Worm (Caenorhabditis elegans) whole organism, L3 larva: ENCODE measurements around the gene enri-1.

Experiments
- ZK546.5 ChIP-seq: sonication (generic microtip); optimal IDR thresholded peaks from 2 replicates; lab custom pipeline; 2017; ENCODE audit warnings: missing biosample characterization, missing genetic modification characterization
- aly-2 ChIP-seq: fragments of 150-350 bp; optimal IDR thresholded peaks from 2 replicates; lab custom pipeline; 2014; ENCODE audit warnings: missing biosample characterization, missing genetic modification characterization
- ama-1 ChIP-seq: fragments of 150-350 bp; optimal IDR thresholded peaks from 2 replicates; lab custom pipeline; 2018
- ceh-16 ChIP-seq: sonication (generic microtip); optimal IDR thresholded peaks from 2 replicates; lab custom pipeline; 2017; ENCODE audit warnings: missing biosample characterization, missing genetic modification characterization
- ceh-28 ChIP-seq: fragments of 150-350 bp; optimal IDR thresholded peaks from 2 replicates; lab custom pipeline; 2014; ENCODE audit warnings: missing biosample characterization, missing genetic modification reagents, missing genetic modification characterization
- ceh-82 ChIP-seq: fragments of 150-350 bp; optimal IDR thresholded peaks from 2 replicates; lab custom pipeline; 2014; ENCODE audit warnings: missing biosample characterization, missing genetic modification characterization
- ceh-9 ChIP-seq: sonication (generic microtip); optimal IDR thresholded peaks from 2 replicates; lab custom pipeline; 2018; ENCODE audit warnings: missing biosample characterization, missing genetic modification characterization
- daf-12 ChIP-seq: fragments of 150-350 bp; optimal IDR thresholded peaks from 2 replicates; lab custom pipeline; 2014; ENCODE audit warnings: missing biosample characterization, missing genetic modification reagents, missing genetic modification characterization
- egl-27 ChIP-seq: sonication (generic microtip); optimal IDR thresholded peaks from 4 replicates; lab custom pipeline; 2017; ENCODE audit warnings: missing biosample characterization, missing genetic modification reagents, missing genetic modification characterization
- egl-5 ChIP-seq: fragments of 150-350 bp; optimal IDR thresholded peaks from 2 replicates; lab custom pipeline; 2017; ENCODE audit warnings: missing biosample characterization, missing genetic modification reagents, missing genetic modification characterization, inconsistent platforms
- elt-2 ChIP-seq: sonication (generic microtip); optimal IDR thresholded peaks from 2 replicates; lab custom pipeline; 2016; ENCODE audit warnings: missing genetic modification reagents, mild to moderate bottlenecking, missing genetic modification characterization, missing compliant biosample characterization
- elt-3 ChIP-seq, 3 experiments: fragments of 150-350 bp in 1 of 3; sonication (generic microtip) in 2 of 3; optimal IDR thresholded peaks; 2 replicates in 2 of 3; 4 replicates in 1 of 3; lab custom pipeline; 2014 to 2017; ENCODE audit warnings: missing biosample characterization in 3 of 3, missing genetic modification characterization in 3 of 3
- fkh-10 ChIP-seq: sonication (generic microtip); optimal IDR thresholded peaks from 2 replicates; lab custom pipeline; 2017; ENCODE audit warnings: missing biosample characterization, missing genetic modification reagents, missing genetic modification characterization
- fkh-2 ChIP-seq: fragments of 150-350 bp; optimal IDR thresholded peaks from 2 replicates; lab custom pipeline; 2014; ENCODE audit warnings: missing biosample characterization, missing genetic modification reagents, missing genetic modification characterization
- fos-1 ChIP-seq: fragments of 150-350 bp; optimal IDR thresholded peaks from 2 replicates; lab custom pipeline; 2014; ENCODE audit warnings: missing biosample characterization, missing genetic modification characterization
- hmg-11 ChIP-seq: sonication (generic microtip); optimal IDR thresholded peaks from 2 replicates; lab custom pipeline; 2016; ENCODE audit warnings: missing genetic modification characterization, missing compliant biosample characterization
- lin-15B ChIP-seq: fragments of 150-350 bp; optimal IDR thresholded peaks from 2 replicates; lab custom pipeline; 2014; ENCODE audit warnings: missing biosample characterization, missing genetic modification characterization
- lin-39 ChIP-seq: fragments of 150-350 bp; optimal IDR thresholded peaks from 2 replicates; lab custom pipeline; 2018; ENCODE audit warnings: missing biosample characterization, missing genetic modification reagents, missing genetic modification characterization
- mdl-1 ChIP-seq: fragments of 150-350 bp; optimal IDR thresholded peaks from 2 replicates; lab custom pipeline; 2014; ENCODE audit warnings: missing biosample characterization, missing genetic modification characterization
- mml-1 ChIP-seq: fragments of 150-350 bp; sonication (generic microtip); optimal IDR thresholded peaks from 3 replicates; lab custom pipeline; 2014; ENCODE audit warnings: missing biosample characterization, missing genetic modification characterization
- nfya-1 ChIP-seq: sonication (generic microtip); optimal IDR thresholded peaks from 2 replicates; lab custom pipeline; 2017; ENCODE audit warnings: missing genetic modification characterization, mild to moderate bottlenecking, missing compliant biosample characterization, antibody characterized with exemption, moderate library complexity; ENCODE audit not compliant: insufficient read depth
- nhr-12 ChIP-seq: fragments of 150-350 bp; optimal IDR thresholded peaks from 2 replicates; lab custom pipeline; 2014; ENCODE audit warnings: missing biosample characterization, missing genetic modification characterization
- nhr-23 ChIP-seq: fragments of 150-350 bp; optimal IDR thresholded peaks from 2 replicates; lab custom pipeline; 2014; ENCODE audit warnings: missing biosample characterization, missing genetic modification reagents, missing genetic modification characterization
- nhr-25 ChIP-seq: sonication (generic microtip); optimal IDR thresholded peaks from 2 replicates; lab custom pipeline; 2017; ENCODE audit warnings: missing biosample characterization, missing genetic modification characterization
- nhr-43 ChIP-seq: sonication (generic microtip); optimal IDR thresholded peaks from 2 replicates; lab custom pipeline; 2016; ENCODE audit warnings: mild to moderate bottlenecking, missing genetic modification characterization, missing compliant biosample characterization; ENCODE audit not compliant: poor library complexity, severe bottlenecking
- nhr-67 ChIP-seq: fragments of 150-350 bp; optimal IDR thresholded peaks from 2 replicates; lab custom pipeline; 2014; ENCODE audit warnings: missing biosample characterization, missing genetic modification characterization
- nhr-76 ChIP-seq: fragments of 150-350 bp; sonication (generic microtip); optimal IDR thresholded peaks from 5 replicates; lab custom pipeline; 2014; ENCODE audit warnings: missing biosample characterization, missing genetic modification characterization
- nhr-77 ChIP-seq: fragments of 150-350 bp; optimal IDR thresholded peaks from 2 replicates; lab custom pipeline; 2014; ENCODE audit warnings: missing biosample characterization, missing genetic modification characterization
- pqm-1 ChIP-seq: fragments of 150-350 bp; optimal IDR thresholded peaks from 2 replicates; lab custom pipeline; 2017; ENCODE audit warnings: missing biosample characterization, missing genetic modification characterization, inconsistent platforms
- sea-2 ChIP-seq: fragments of 150-350 bp; sonication (generic microtip); optimal IDR thresholded peaks from 4 replicates; lab custom pipeline; 2014; ENCODE audit warnings: missing biosample characterization, missing genetic modification reagents, missing genetic modification characterization
- snpc-4 ChIP-seq: fragments of 150-350 bp; optimal IDR thresholded peaks from 2 replicates; lab custom pipeline; 2014; ENCODE audit warnings: missing biosample characterization, missing genetic modification characterization
- unc-62 ChIP-seq: fragments of 150-350 bp; sonication (generic microtip); optimal IDR thresholded peaks from 4 replicates; lab custom pipeline; 2014; ENCODE audit warnings: missing biosample characterization, missing genetic modification reagents, missing genetic modification characterization
- ztf-11 ChIP-seq: fragments of 150-350 bp; optimal IDR thresholded peaks from 2 replicates; lab custom pipeline; 2014; ENCODE audit warnings: missing biosample characterization, missing genetic modification characterization
- ztf-4 ChIP-seq: fragments of 150-350 bp; optimal IDR thresholded peaks from 2 replicates; lab custom pipeline; 2014; ENCODE audit warnings: missing biosample characterization, missing genetic modification characterization

Gene enri-1

ce11 chrII:2317883-2318357 is 23.5 kb downstream of the enri-1 start, which contains the start of the genes ZK1240.5 and ZK1240.9:
ZK1240.5 (minus strand) TSS chrII:2317933.
ZK1240.9 (plus strand) TSS chrII:2318189.
- TF ChIP-seq fkh-10 (GFP tag; lab: Kevin White, UChicago) = no peak
- TF ChIP-seq nfya-1 (tag; lab: Kevin White, UChicago) = no peak
- peak; percentile 74 for TF ChIP-seq elt-2 (tag; lab: Kevin White, UChicago)

DNA sequence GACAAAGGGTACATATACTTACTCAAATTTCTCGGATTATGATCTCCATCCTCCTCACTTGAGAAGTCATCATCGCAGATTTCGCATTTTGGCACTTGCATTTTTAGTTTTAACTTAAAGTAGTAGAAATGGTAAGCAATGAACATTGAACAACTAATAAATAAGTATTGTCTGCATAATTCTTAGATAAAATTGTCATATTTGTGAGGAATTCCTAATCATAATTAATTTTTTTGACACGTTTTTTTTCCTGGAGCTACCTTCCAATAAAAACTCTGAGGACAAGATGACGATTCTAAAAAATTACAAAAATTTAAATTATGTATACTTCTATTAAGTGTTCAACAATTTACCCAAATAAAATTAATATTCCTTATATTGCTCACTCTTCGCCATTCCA is 28.7 kb downstream of the enri-1 start, which contains the start of the genes trim-21 and B0281.1:
Gene trim-21 (minus strand): TSS at position 101 of the 400 bp plus-strand sequence.
Gene B0281.1 (plus strand): TSS at position 321 of the 400 bp plus-strand sequence.
- TF ChIP-seq nhr-77 (tag; lab: Kevin White, UChicago) (no peak), lin-39 (tag; lab: Kevin White, UChicago) (no peak), elt-3 (tag; optimal IDR thresholded peaks at IDR 0.05; lab: Kevin White, UChicago) (no peak), ztf-11 (tag; lab: Kevin White, UChicago) (no peak), ceh-9 (no peak), sea-2 (GFP tag; lab: Kevin White, UChicago) (no peak)

ce11 chrII:2306741-2307140 is 34.7 kb downstream of the enri-1 start, which contains the start of gene B0281.3:
B0281.3 (plus strand) TSS chrII:2307041.
- TF ChIP-seq nhr-77 (tag; lab: Kevin White, UChicago) (no peak), lin-15B (tag; lab: Kevin White, UChicago) (no peak), fos-1 (tag; lab: Kevin White, UChicago) (no peak), hmg-11 (tag; lab: Kevin White, UChicago) (no peak), nhr-25 (tag; lab: Kevin White, UChicago) (no peak), ceh-16 (tag; lab: Kevin White, UChicago) (no peak), elt-2 (tag; lab: Kevin White, UChicago) (no peak), ztf-11 (tag; lab: Kevin White, UChicago) (no peak), ceh-9 (no peak), egl-27 (tag; lab: Kevin White, UChicago) (no peak), aly-2 (no peak), snpc-4 (no peak), nhr-76 (tag; lab: Kevin White, UChicago) (no peak), unc-62 (GFP tag; lab: Kevin White, UChicago) (no peak), nhr-12 (tag; lab: Kevin White, UChicago) (no peak), lin-39 (tag; lab: Kevin White, UChicago) (no peak), ceh-28 (tag; lab: Kevin White, UChicago) (no peak), egl-5 (tag; lab: Kevin White, UChicago) (no peak), daf-12 (tag; lab: Kevin White, UChicago) (no peak), nhr-67 (tag; lab: Kevin White, UChicago) (no peak)

DNA sequence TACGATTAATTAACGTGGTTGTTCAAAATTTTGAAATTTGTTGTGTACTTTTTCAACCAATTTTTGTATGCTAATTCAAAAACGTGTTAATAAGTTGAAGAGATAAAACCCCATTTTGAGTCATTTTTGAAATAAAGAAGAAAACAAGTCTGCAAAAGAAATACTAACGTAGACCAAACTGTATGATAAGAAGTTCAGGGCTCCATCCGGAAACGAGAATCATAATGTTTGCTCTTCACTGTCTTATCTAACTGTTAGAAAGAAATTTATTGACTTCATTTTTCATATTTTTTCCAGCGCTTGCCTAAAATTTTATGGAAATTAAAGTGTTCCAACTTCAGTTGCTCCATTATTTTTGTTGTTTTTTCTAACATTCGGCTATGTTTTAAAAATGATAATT is 35.9 kb downstream of the enri-1 start:
- no peak for TF ChIP-seq nhr-23 (tag; lab: Kevin White, UChicago)
- peak; percentile 56 for TF ChIP-seq elt-2 (tag; lab: Kevin White, UChicago)
- peak; percentile 59 for TF ChIP-seq pqm-1 (tag; lab: Kevin White, UChicago)
- no peak for TF ChIP-seq ceh-16 (tag; lab: Kevin White, UChicago)
- TF ChIP-seq, all 47 proteins: peak for 2

DNA sequence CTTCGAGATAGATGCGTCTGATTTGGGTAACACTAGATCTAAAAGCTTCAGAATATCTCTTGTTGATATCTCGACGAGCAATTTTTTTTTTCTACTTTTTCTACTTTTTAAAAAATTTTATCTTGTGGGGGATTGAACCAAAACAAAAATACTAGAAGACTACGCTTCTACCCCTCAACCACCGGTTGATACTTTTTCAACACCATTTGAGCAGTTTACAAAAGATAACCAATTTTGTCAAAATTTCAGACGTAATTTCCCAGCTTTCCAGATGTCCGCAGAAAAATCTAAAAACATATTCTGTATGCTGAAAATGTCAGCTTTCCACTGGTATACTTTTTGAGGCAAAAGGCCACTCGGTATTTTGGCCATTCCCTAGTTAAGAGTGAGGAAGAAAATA is 36.8 kb downstream of the enri-1 start:
- no peak for TF ChIP-seq snpc-4
- no peak for TF ChIP-seq egl-27 (tag; lab: Kevin White, UChicago)

DNA sequence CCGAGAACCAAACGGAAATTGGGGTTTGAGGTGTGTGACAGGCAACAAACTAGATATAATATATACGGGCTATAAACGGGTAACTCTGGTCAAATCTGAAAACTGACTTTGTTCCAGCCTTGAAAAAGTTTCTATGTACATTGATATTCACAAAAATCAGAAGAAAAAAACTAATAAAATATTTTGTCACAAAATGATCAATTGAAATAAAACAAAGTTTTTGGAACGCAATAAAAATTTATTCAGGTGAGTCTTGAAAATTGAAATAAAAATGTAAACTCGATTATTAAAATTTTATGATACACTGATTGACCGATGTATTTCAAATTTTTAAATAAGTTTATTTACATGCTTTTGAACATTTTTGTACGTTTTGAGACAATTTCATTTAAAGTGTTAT is 39.1 kb downstream of the enri-1 start, which contains the start of gene B0281.6:
Gene B0281.6 (minus strand): TSS at position 101 of the 400 bp plus-strand sequence.
- no peak for TF ChIP-seq ceh-9
- TF ChIP-seq elt-3 (tag; optimal IDR thresholded peaks at IDR 0.05; lab: Kevin White, UChicago) = no peak
- no peak for TF ChIP-seq ama-1
- no peak for TF ChIP-seq pqm-1 (tag; lab: Kevin White, UChicago)
- TF ChIP-seq ztf-4 = no peak
- TF ChIP-seq nfya-1 (tag; lab: Kevin White, UChicago) = no peak
- TF ChIP-seq mdl-1 = no peak
- TF ChIP-seq ceh-28 (tag; lab: Kevin White, UChicago) = no peak
- TF ChIP-seq sea-2 (GFP tag; lab: Kevin White, UChicago) = no peak
- no peak for TF ChIP-seq nhr-43 (tag; lab: Kevin White, UChicago)
- no peak for TF ChIP-seq ceh-82 (tag; lab: Kevin White, UChicago)
- no peak for TF ChIP-seq lin-39 (tag; lab: Kevin White, UChicago)
- TF ChIP-seq mml-1 (tag; lab: Kevin White, UChicago) = no peak
- no peak for TF ChIP-seq nhr-77 (tag; lab: Kevin White, UChicago)
- TF ChIP-seq ZK546.5 (tag; lab: Kevin White, UChicago) = no peak
- no peak for TF ChIP-seq lin-15B (tag; lab: Kevin White, UChicago)
- no peak for TF ChIP-seq unc-62 (GFP tag; lab: Kevin White, UChicago)
- TF ChIP-seq fkh-2 (tag; lab: Kevin White, UChicago) = no peak
- no peak for TF ChIP-seq nhr-12 (tag; lab: Kevin White, UChicago)
- no peak for TF ChIP-seq fkh-10 (GFP tag; lab: Kevin White, UChicago)
